Fruit fly (Drosophila melanogaster): ENCODE measurements around the gene Cox11.
A peak's percentile ranks its signal among the peaks of the same experiment; 100 is the strongest.

Cox11 gene

DNA sequence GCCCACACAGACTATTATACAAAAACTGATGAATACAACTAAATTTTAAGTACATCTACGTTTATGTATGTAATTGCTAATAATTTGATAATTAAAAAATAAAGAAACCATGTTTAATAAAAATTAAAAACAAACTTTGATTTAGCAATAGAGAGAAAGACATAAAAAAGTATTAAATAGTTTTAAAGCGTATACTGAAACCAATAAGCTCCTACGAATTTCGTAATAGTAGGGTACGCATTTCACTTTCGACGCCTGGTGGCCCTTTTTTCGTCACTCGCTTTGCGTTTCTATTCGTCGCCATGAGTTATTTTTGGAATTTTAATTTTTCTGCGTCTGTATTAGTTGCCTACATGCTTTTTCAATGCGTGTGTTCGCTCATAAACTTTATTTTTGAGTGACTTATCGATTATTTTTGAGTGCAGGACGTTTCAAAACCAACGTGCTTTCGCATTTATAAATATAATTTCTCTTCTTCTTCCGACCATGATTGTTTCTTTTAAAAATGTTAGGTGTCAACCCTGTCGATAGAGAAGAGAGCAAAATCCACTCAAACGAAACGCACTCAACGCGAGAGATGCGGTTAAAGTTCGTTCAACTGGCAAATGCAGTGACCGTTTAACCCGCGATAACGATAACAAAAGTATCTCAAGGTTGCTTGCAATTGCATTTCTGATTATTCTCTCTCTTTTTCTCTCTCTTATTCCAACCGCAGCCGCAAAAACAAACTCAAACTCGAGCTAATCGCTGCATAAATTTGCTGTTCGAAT, 19.9 kb downstream of the Cox11 start, which contains the start of gene Oscillin (continued):
- TF ChIP-seq CG17186 (GFP tag; optimal IDR thresholded peaks at IDR 0.05) (no peak), ewg (GFP tag; optimal IDR thresholded peaks at IDR 0.05) (peak; percentile 48), sd (tag; optimal IDR thresholded peaks at IDR 0.05) (peak; percentile 91), zfh1 (GFP tag; IDR thresholded peaks at IDR 0.05) (peak; percentile 84), CG13296 (GFP tag; optimal IDR thresholded peaks at IDR 0.05) (peak; percentile 78), E2f2 (GFP tag; IDR thresholded peaks at IDR 0.05) (peak; percentile 50; the same call in 1 of the 2 replicates), Rfx (GFP tag; IDR thresholded peaks at IDR 0.05) (peak; percentile 87), cwo (GFP tag; optimal IDR thresholded peaks at IDR 0.05) (peak; percentile 82), schlank (tag; optimal IDR thresholded peaks at IDR 0.05) (no peak), pzg (GFP tag; optimal IDR thresholded peaks at IDR 0.05) (no peak), CG12659 (GFP tag; optimal IDR thresholded peaks at IDR 0.05) (peak; percentile 75), lbe (GFP tag; optimal IDR thresholded peaks at IDR 0.05) (peak; percentile 64), Gsc (GFP tag; IDR thresholded peaks at IDR 0.05) (no peak), CG43689 (GFP tag; IDR thresholded peaks at IDR 0.05) (no peak), cg (GFP tag; optimal IDR thresholded peaks at IDR 0.05) (peak; percentile 75), usp (GFP tag; optimal IDR thresholded peaks at IDR 0.05) (no peak), dm (GFP tag; optimal IDR thresholded peaks at IDR 0.05) (peak; percentile 42), BtbVII (GFP tag; optimal IDR thresholded peaks at IDR 0.05) (peak; percentile 76), CG15601 (tag; optimal IDR thresholded peaks at IDR 0.05) (peak; percentile 90), CG11085 (GFP tag; IDR thresholded peaks at IDR 0.05) (peak; percentile 71), CG12744 (GFP tag; optimal IDR thresholded peaks at IDR 0.05) (peak; percentile 29), CG9817 (tag; optimal IDR thresholded peaks at IDR 0.05) (peak; percentile 58), gfzf (GFP tag; optimal IDR thresholded peaks at IDR 0.05) (no peak), disco-r (GFP tag; optimal IDR thresholded peaks at IDR 0.05) (no peak), ap (GFP tag; IDR thresholded peaks at IDR 0.05) (no peak), twi (tag; optimal IDR thresholded peaks at IDR 0.05) (peak; percentile 56), NFAT (GFP tag; IDR thresholded peaks at IDR 0.05) (peak; percentile 49; the same call in 1 of the 2 replicates), sisA (GFP tag; IDR thresholded peaks at IDR 0.05) (peak; percentile 73; the same call in 1 of the 2 replicates), crol (GFP tag; IDR thresholded peaks at IDR 0.05) (no peak), CG9876 (GFP tag; optimal IDR thresholded peaks at IDR 0.05) (no peak), HLH54F (GFP tag; optimal IDR thresholded peaks at IDR 0.05) (no peak), CG3726 (GFP tag; IDR thresholded peaks at IDR 0.05) (no peak), CG17359 (tag; optimal IDR thresholded peaks at IDR 0.05) (peak; percentile 91), CG8944 (GFP tag; optimal IDR thresholded peaks at IDR 0.05) (no peak), HLH4C (GFP tag; IDR thresholded peaks at IDR 0.05; ENCODE audit: partially characterized antibody) (peak; percentile 84), Drgx (GFP tag; IDR thresholded peaks at IDR 0.05) (peak; percentile 77), ems (GFP tag; optimal IDR thresholded peaks at IDR 0.05) (peak; percentile 43), CG10565 (GFP tag; optimal IDR thresholded peaks at IDR 0.05) (peak; percentile 27), Aef1 (GFP tag; IDR thresholded peaks at IDR 0.05) (peak; percentile 57), z (GFP tag; IDR thresholded peaks at IDR 0.05) (peak; percentile 98), Sry-β (GFP tag; optimal IDR thresholded peaks at IDR 0.05) (no peak), hkb (optimal IDR thresholded peaks at IDR 0.05) (no peak), hkb (GFP tag; IDR thresholded peaks at IDR 0.05) (peak; percentile 89), CG12942 (GFP tag; optimal IDR thresholded peaks at IDR 0.05) (no peak), cato (GFP tag; optimal IDR thresholded peaks at IDR 0.05; ENCODE audit: borderline replicate concordance) (no peak), exex (tag; optimal IDR thresholded peaks at IDR 0.05) (peak; percentile 51), corto (GFP tag; optimal IDR thresholded peaks at IDR 0.05) (peak; percentile 40), CG13123 (GFP tag; optimal IDR thresholded peaks at IDR 0.05) (peak; percentile 4), bbx (GFP tag; IDR thresholded peaks at IDR 0.05; ENCODE audit: partially characterized antibody) (peak; percentile 93), D19B (GFP tag; optimal IDR thresholded peaks at IDR 0.05) (peak; percentile 72)

Measured in whole organism, embryonic.